Worm (Caenorhabditis elegans) whole organism, early embryonic: Measurements from ENCODE around the gene W09C2.9.

Experiments
- B0310.2 ChIP-seq: sonication (generic microtip); optimal IDR thresholded peaks from 2 replicates; lab custom pipeline; 2016; ENCODE audit warnings: mild to moderate bottlenecking, missing genetic modification characterization, missing compliant biosample characterization
- aly-1 ChIP-seq: sonication (generic microtip); optimal IDR thresholded peaks from 2 replicates; lab custom pipeline; 2016; ENCODE audit warnings: missing genetic modification characterization, missing compliant biosample characterization
- ama-1 ChIP-seq: fragments of 150-350 bp; optimal IDR thresholded peaks from 2 replicates; lab custom pipeline; 2014
- ets-7 ChIP-seq: sonication (generic microtip); optimal IDR thresholded peaks from 2 replicates; lab custom pipeline; 2016; ENCODE audit warnings: missing genotype, missing genetic modification characterization, missing compliant biosample characterization
- flt-1 ChIP-seq: fragments of 200-800 bp; sonication (Bioruptor generic); IDR thresholded peaks from 2 replicates; pipeline ENCODE4 v1.3.6; 2022; ENCODE audit warnings: missing genetic modification characterization, missing compliant biosample characterization
- hmbx-1 ChIP-seq: sonication (generic microtip); optimal IDR thresholded peaks from 2 replicates; lab custom pipeline; 2016; ENCODE audit warnings: mild to moderate bottlenecking, missing genetic modification characterization, missing compliant biosample characterization
- hmg-4 ChIP-seq: fragments of 200-800 bp; sonication (Bioruptor generic); optimal IDR thresholded peaks from 2 replicates; lab custom pipeline; 2018; ENCODE audit warnings: mild to moderate bottlenecking, missing genetic modification characterization, missing compliant biosample characterization
- hnd-1 ChIP-seq: sonication (generic microtip); optimal IDR thresholded peaks from 2 replicates; lab custom pipeline; 2016; ENCODE audit warnings: missing genetic modification characterization, missing compliant biosample characterization
- scrt-1 ChIP-seq: fragments of 200-800 bp; sonication (Bioruptor generic); IDR thresholded peaks from 2 replicates; pipeline ENCODE4 v1.3.6; 2022; ENCODE audit warnings: missing genetic modification characterization, missing compliant biosample characterization
- sea-1 ChIP-seq: fragments of 200-800 bp; sonication (Bioruptor generic); conservative IDR thresholded peaks from 2 replicates; pipeline ENCODE4 v1.3.6; 2022; ENCODE audit warnings: missing genetic modification characterization, missing compliant biosample characterization
- tbx-11 ChIP-seq: fragments of 200-800 bp; sonication (Bioruptor generic); IDR thresholded peaks from 2 replicates; pipeline ENCODE4 v1.3.6; 2022; ENCODE audit warnings: missing genetic modification characterization, missing compliant biosample characterization
- tbx-37 ChIP-seq: fragments of 200-800 bp; sonication (Bioruptor generic); conservative IDR thresholded peaks from 2 replicates; pipeline ENCODE4 v1.3.6; 2022; ENCODE audit warnings: missing genetic modification reagents, missing genetic modification characterization, missing compliant biosample characterization
- tra-4 ChIP-seq: sonication (generic microtip); optimal IDR thresholded peaks from 2 replicates; lab custom pipeline; 2017; ENCODE audit warnings: missing genetic modification characterization, missing compliant biosample characterization

DNA sequence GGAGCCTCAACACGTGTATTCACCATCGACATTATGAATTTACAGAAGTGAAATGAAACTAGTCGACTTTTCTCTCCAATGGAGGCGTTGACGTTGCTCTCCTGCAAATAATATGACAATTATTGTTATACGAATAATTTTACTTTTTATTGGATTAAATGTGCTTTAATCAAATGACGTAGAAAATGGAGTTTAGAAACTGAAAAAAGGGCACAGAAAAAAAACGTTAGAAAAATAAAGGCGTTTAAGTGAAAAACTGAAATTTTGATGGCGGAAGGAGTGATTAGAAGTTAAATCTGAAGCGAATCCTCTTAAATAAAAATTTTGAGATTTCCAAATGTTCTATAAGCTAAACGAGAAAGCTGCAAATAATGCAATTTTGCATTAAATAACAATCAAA lies 43.1 kb downstream of the W09C2.9 start, which contains the start of gene npr-2:
- no peak for TF ChIP-seq tra-4 (tag; lab: Kevin White, UChicago)
- no peak for TF ChIP-seq hmbx-1 (tag; lab: Kevin White, UChicago)
- no peak for TF ChIP-seq ama-1 (lab: Kevin White, UChicago)
- TF ChIP-seq tbx-11, result no peak
- no peak for TF ChIP-seq tbx-37 (GFP tag; lab: Robert Waterston, UW)
- TF ChIP-seq hnd-1, result no peak
- TF ChIP-seq aly-1 (tag; lab: Kevin White, UChicago), result no peak
- no peak for TF ChIP-seq scrt-1 (GFP tag; lab: Robert Waterston, UW)
- TF ChIP-seq B0310.2 (tag; lab: Kevin White, UChicago), result no peak
- TF ChIP-seq sea-1 (GFP tag; lab: Robert Waterston, UW), result no peak
- no peak for TF ChIP-seq hmg-4
- no peak for TF ChIP-seq ets-7 (tag; lab: Kevin White, UChicago)
- TF ChIP-seq flt-1, result no peak
